Worm (Caenorhabditis elegans) whole organism, L4 larva: ENCODE data around the gene memi-2.

ENCODE experiments used
- F10B5.3 ChIP-seq: sonication (generic microtip); optimal IDR thresholded peaks from 2 replicates; lab custom pipeline; 2016; ENCODE audit warnings: mild to moderate bottlenecking, missing genetic modification characterization, missing compliant biosample characterization
- F26F4.8 ChIP-seq: fragments of 200-800 bp; sonication (Bioruptor generic); conservative IDR thresholded peaks from 2 replicates; pipeline ENCODE4 v1.3.6; 2022; ENCODE audit warnings: missing genetic modification characterization, missing compliant biosample characterization
- F44E2.7 ChIP-seq: fragments of 200-800 bp; sonication (Bioruptor generic); IDR thresholded peaks from 2 replicates; pipeline ENCODE4 v2.1.2; 2022; ENCODE audit warnings: missing genetic modification characterization, missing compliant biosample characterization
- F49E8.2 ChIP-seq: sonication (generic microtip); optimal IDR thresholded peaks from 2 replicates; lab custom pipeline; 2016; ENCODE audit warnings: missing compliant biosample characterization, mild to moderate bottlenecking, missing genetic modification characterization, borderline replicate concordance
- R02D3.7 ChIP-seq: fragments of 150-350 bp; sonication (generic microtip); optimal IDR thresholded peaks from 3 replicates; lab custom pipeline; 2014; ENCODE audit warnings: missing biosample characterization, missing genetic modification characterization
- T26A8.4 ChIP-seq: fragments of 200-800 bp; sonication (Bioruptor generic); IDR thresholded peaks from 2 replicates; pipeline ENCODE4 v1.3.6; 2022; ENCODE audit warnings: missing genetic modification characterization, missing compliant biosample characterization
- Y105C5A.15 ChIP-seq: fragments of 200-800 bp; sonication (Bioruptor generic); IDR thresholded peaks from 2 replicates; pipeline ENCODE4 v1.3.6; 2022; ENCODE audit warnings: missing genetic modification characterization, missing compliant biosample characterization
- Y48G9A.11 ChIP-seq: fragments of 200-800 bp; sonication (Bioruptor generic); IDR thresholded peaks from 2 replicates; pipeline ENCODE4 v1.3.6; 2022; ENCODE audit warnings: missing genetic modification reagents, missing genetic modification characterization, missing compliant biosample characterization
- Y5F2A.4 ChIP-seq: fragments of 200-800 bp; sonication (Bioruptor generic); optimal IDR thresholded peaks from 2 replicates; lab custom pipeline; 2018; ENCODE audit warnings: mild to moderate bottlenecking, missing genetic modification characterization, missing compliant biosample characterization
- ZK337.2 ChIP-seq: fragments of 200-800 bp; sonication (Bioruptor generic); IDR thresholded peaks from 2 replicates; pipeline ENCODE4 v1.3.6; 2022; ENCODE audit warnings: missing genetic modification reagents, missing genetic modification characterization, missing compliant biosample characterization
- ceh-20 ChIP-seq: fragments of 200-800 bp; sonication (Bioruptor generic); IDR thresholded peaks from 2 replicates; pipeline ENCODE4 v1.3.6; 2022; ENCODE audit warnings: missing genetic modification reagents, missing genetic modification characterization, missing compliant biosample characterization
- ceh-28 ChIP-seq: fragments of 150-350 bp; optimal IDR thresholded peaks from 2 replicates; lab custom pipeline; 2014; ENCODE audit warnings: missing biosample characterization, missing genetic modification reagents, missing genetic modification characterization
- ceh-82 ChIP-seq: sonication (generic microtip); optimal IDR thresholded peaks from 2 replicates; lab custom pipeline; 2017; ENCODE audit warnings: missing biosample characterization, missing genetic modification characterization
- cey-2 ChIP-seq: sonication (generic microtip); optimal IDR thresholded peaks from 3 replicates; lab custom pipeline; 2017; ENCODE audit warnings: missing genetic modification characterization, mild to moderate bottlenecking, missing compliant biosample characterization, antibody characterized with exemption, borderline replicate concordance; ENCODE audit not compliant: insufficient read depth
- daf-19 ChIP-seq: fragments of 200-800 bp; sonication (Bioruptor generic); conservative IDR thresholded peaks from 2 replicates; pipeline ENCODE4 v1.3.6; 2022; ENCODE audit warnings: missing genetic modification characterization, missing compliant biosample characterization
- dmd-6 ChIP-seq: fragments of 200-800 bp; sonication (Bioruptor generic); IDR thresholded peaks from 2 replicates; pipeline ENCODE4 v1.3.6; 2022; ENCODE audit warnings: missing genetic modification reagents, missing genetic modification characterization, missing compliant biosample characterization
- dmd-9 ChIP-seq: fragments of 200-800 bp; sonication (Bioruptor generic); IDR thresholded peaks from 2 replicates; pipeline ENCODE4 v1.3.6; 2022; ENCODE audit warnings: missing genetic modification reagents, missing genetic modification characterization, missing compliant biosample characterization
- dpl-1 ChIP-seq: fragments of 150-350 bp; optimal IDR thresholded peaks from 2 replicates; lab custom pipeline; 2014; ENCODE audit warnings: missing biosample characterization, missing genetic modification reagents, missing genetic modification characterization
- dve-1 ChIP-seq: sonication (generic microtip); optimal IDR thresholded peaks from 2 replicates; lab custom pipeline; 2017; ENCODE audit warnings: antibody characterized with exemption, mild to moderate bottlenecking, missing genetic modification characterization, missing compliant biosample characterization; ENCODE audit not compliant: insufficient read depth
- egl-43 ChIP-seq: fragments of 200-800 bp; sonication (Bioruptor generic); IDR thresholded peaks from 2 replicates; pipeline ENCODE4 v1.3.6; 2022; ENCODE audit warnings: missing genetic modification reagents, missing genetic modification characterization, missing compliant biosample characterization
- gei-8 ChIP-seq: fragments of 200-800 bp; sonication (Bioruptor generic); optimal IDR thresholded peaks from 2 replicates; lab custom pipeline; 2018; ENCODE audit warnings: mild to moderate bottlenecking, missing genetic modification characterization, missing compliant biosample characterization
- hif-1 ChIP-seq, 2 experiments: sonication (generic microtip); optimal IDR thresholded peaks; 2 replicates each; lab custom pipeline; 2016 to 2017; ENCODE audit warnings: missing compliant biosample characterization in 2 of 2, missing genetic modification characterization in 2 of 2, missing genetic modification reagents in 2 of 2, missing genotype in 2 of 2, mild to moderate bottlenecking in 1 of 2
- hmg-1.1 ChIP-seq: fragments of 200-800 bp; sonication (Bioruptor generic); IDR thresholded peaks from 2 replicates; pipeline ENCODE4 v1.3.6; 2022; ENCODE audit warnings: missing genetic modification reagents, missing genetic modification characterization, missing compliant biosample characterization
- lim-7 ChIP-seq: fragments of 200-800 bp; sonication (Bioruptor generic); IDR thresholded peaks from 2 replicates; pipeline ENCODE4 v1.3.6; 2022; ENCODE audit warnings: missing genetic modification characterization, missing compliant biosample characterization
- lin-1 ChIP-seq: fragments of 200-800 bp; sonication (Bioruptor generic); IDR thresholded peaks from 2 replicates; pipeline ENCODE4 v1.3.6; 2022; ENCODE audit warnings: missing genetic modification reagents, missing genetic modification characterization, missing compliant biosample characterization
- lin-13 ChIP-seq: fragments of 150-350 bp; optimal IDR thresholded peaks from 2 replicates; lab custom pipeline; 2014; ENCODE audit warnings: missing biosample characterization, missing genetic modification reagents, missing genetic modification characterization
- lin-29 ChIP-seq: fragments of 200-800 bp; sonication (Bioruptor generic); IDR thresholded peaks from 2 replicates; pipeline ENCODE4 v1.3.6; 2022; ENCODE audit warnings: missing genetic modification reagents, missing genetic modification characterization, missing compliant biosample characterization
- lin-38 ChIP-seq: fragments of 200-800 bp; sonication (Bioruptor generic); IDR thresholded peaks from 2 replicates; pipeline ENCODE4 v1.3.6; 2022; ENCODE audit warnings: missing genetic modification reagents, missing genetic modification characterization, missing compliant biosample characterization
- madf-5 ChIP-seq, 2 experiments: fragments of 200-800 bp; sonication (Bioruptor generic); IDR thresholded peaks; 2 replicates each; pipeline ENCODE4 v1.3.6; 2022; ENCODE audit warnings: missing compliant biosample characterization in 2 of 2, missing genetic modification characterization in 2 of 2
- madf-9 ChIP-seq: fragments of 200-800 bp; sonication (Bioruptor generic); conservative IDR thresholded peaks from 2 replicates; pipeline ENCODE4 v1.3.6; 2022; ENCODE audit warnings: missing genetic modification reagents, missing genetic modification characterization, missing compliant biosample characterization
- mdt-29 ChIP-seq: fragments of 200-800 bp; sonication (Bioruptor generic); IDR thresholded peaks from 2 replicates; pipeline ENCODE4 v1.3.6; 2022; ENCODE audit warnings: missing genetic modification reagents, missing genetic modification characterization, missing compliant biosample characterization
- mes-2 ChIP-seq: sonication (generic microtip); optimal IDR thresholded peaks from 2 replicates; lab custom pipeline; 2016; ENCODE audit warnings: missing genotype, mild to moderate bottlenecking, missing genetic modification characterization, missing compliant biosample characterization; ENCODE audit not compliant: poor library complexity, severe bottlenecking
- mxl-2 ChIP-seq: fragments of 200-800 bp; sonication (Bioruptor generic); conservative IDR thresholded peaks from 2 replicates; pipeline ENCODE4 v1.3.6; 2022; ENCODE audit warnings: missing genetic modification reagents, missing genetic modification characterization, missing compliant biosample characterization
- mxl-3 ChIP-seq: fragments of 200-800 bp; sonication (Bioruptor generic); optimal IDR thresholded peaks from 2 replicates; lab custom pipeline; 2018; ENCODE audit warnings: mild to moderate bottlenecking, missing genetic modification characterization, missing compliant biosample characterization
- nhr-11 ChIP-seq: fragments of 150-350 bp; optimal IDR thresholded peaks from 2 replicates; lab custom pipeline; 2014; ENCODE audit warnings: missing biosample characterization, missing genetic modification characterization
- nhr-237 ChIP-seq: sonication (generic microtip); optimal IDR thresholded peaks from 2 replicates; lab custom pipeline; 2017; ENCODE audit warnings: missing biosample characterization, missing genetic modification characterization
- nhr-41 ChIP-seq: fragments of 200-800 bp; sonication (Bioruptor generic); IDR thresholded peaks from 2 replicates; pipeline ENCODE4 v1.3.6; 2022; ENCODE audit warnings: missing genetic modification reagents, missing genetic modification characterization, missing compliant biosample characterization
- nhr-48 ChIP-seq: sonication (generic microtip); optimal IDR thresholded peaks from 2 replicates; lab custom pipeline; 2016; ENCODE audit warnings: mild to moderate bottlenecking, missing genetic modification characterization, missing compliant biosample characterization
- nhr-6 ChIP-seq: fragments of 150-350 bp; optimal IDR thresholded peaks from 2 replicates; lab custom pipeline; 2014; ENCODE audit warnings: missing biosample characterization, missing genetic modification characterization
- pqm-1 ChIP-seq: sonication (generic microtip); optimal IDR thresholded peaks from 2 replicates; lab custom pipeline; 2017; ENCODE audit warnings: missing biosample characterization, missing genetic modification characterization
- rbr-2 ChIP-seq: sonication (generic microtip); optimal IDR thresholded peaks from 2 replicates; lab custom pipeline; 2016; ENCODE audit warnings: missing genotype, missing genetic modification characterization, missing compliant biosample characterization
- saeg-2 ChIP-seq: fragments of 200-800 bp; sonication (Bioruptor generic); IDR thresholded peaks from 2 replicates; pipeline ENCODE4 v1.3.6; 2022; ENCODE audit warnings: missing genetic modification reagents, missing genetic modification characterization, missing compliant biosample characterization
- set-16 ChIP-seq: fragments of 200-800 bp; sonication (Bioruptor generic); IDR thresholded peaks from 2 replicates; pipeline ENCODE4 v1.3.6; 2022; ENCODE audit warnings: missing genetic modification reagents, missing genetic modification characterization, missing compliant biosample characterization
- skn-1 ChIP-seq: fragments of 150-350 bp; optimal IDR thresholded peaks from 2 replicates; lab custom pipeline; 2014; ENCODE audit warnings: missing biosample characterization, missing genetic modification characterization
- tra-1 ChIP-seq: fragments of 200-800 bp; sonication (Bioruptor generic); IDR thresholded peaks from 2 replicates; pipeline ENCODE4 v1.3.6; 2022; ENCODE audit warnings: missing genetic modification reagents, missing genetic modification characterization, missing compliant biosample characterization
- unc-39 ChIP-seq: sonication (generic microtip); optimal IDR thresholded peaks from 2 replicates; lab custom pipeline; 2017; ENCODE audit warnings: missing biosample characterization, missing genetic modification characterization
- unc-62 ChIP-seq, 3 experiments: fragments of 150-350 bp in 1 of 3; sonication (generic microtip); optimal IDR thresholded peaks in 2 of 3; peaks in 1 of 3; 1 replicate in 1 of 3; 2 replicates in 2 of 3; lab custom pipeline; 2014 to 2017; ENCODE audit warnings: missing biosample characterization in 3 of 3, missing genetic modification characterization in 3 of 3, missing genetic modification reagents in 3 of 3, missing genotype in 1 of 3
- zfp-2 ChIP-seq: sonication (generic microtip); optimal IDR thresholded peaks from 2 replicates; lab custom pipeline; 2016; ENCODE audit warnings: mild to moderate bottlenecking, missing genetic modification characterization, missing compliant biosample characterization
- zfp-3 ChIP-seq: fragments of 200-800 bp; sonication (Bioruptor generic); conservative IDR thresholded peaks from 2 replicates; pipeline ENCODE4 v1.3.6; 2022; ENCODE audit warnings: missing genetic modification reagents, missing genetic modification characterization, missing compliant biosample characterization
- zip-11 ChIP-seq: fragments of 200-800 bp; sonication (Bioruptor generic); IDR thresholded peaks from 2 replicates; pipeline ENCODE4 v1.3.6; 2022; ENCODE audit warnings: missing genetic modification characterization, missing compliant biosample characterization
- ztf-11 ChIP-seq: fragments of 150-350 bp; optimal IDR thresholded peaks from 2 replicates; lab custom pipeline; 2014; ENCODE audit warnings: missing biosample characterization, missing genetic modification characterization

memi-2 gene

DNA sequence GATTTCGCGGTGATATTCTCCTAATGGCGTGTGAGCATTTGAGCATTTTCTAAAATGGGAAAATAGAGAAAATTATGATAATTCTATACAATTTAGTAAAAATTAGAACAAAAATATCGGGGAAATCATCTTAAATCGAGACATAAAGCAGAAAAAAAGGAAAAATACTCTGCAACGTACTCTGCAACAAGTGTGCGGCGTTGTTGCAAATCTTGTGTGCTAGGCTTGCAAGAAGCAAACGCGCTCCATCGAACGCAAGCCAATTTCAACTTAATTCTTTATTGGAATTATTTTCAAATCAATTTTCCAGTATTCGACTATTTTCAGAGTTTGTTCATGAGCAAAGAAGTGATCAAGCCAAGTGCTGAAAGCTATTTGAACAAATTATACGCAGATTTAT, 14.3 kb downstream of the memi-2 start, which contains the start of the genes Y62E10A.20, Y62E10A.23 and mdt-9 (continued):
- TF ChIP-seq madf-9 (GFP tag; lab: Robert Waterston, UW), result no peak
- TF ChIP-seq ZK337.2 (GFP tag; lab: Robert Waterston, UW), result no peak
- peak; percentile 70 for TF ChIP-seq dve-1
- no peak for TF ChIP-seq F26F4.8
- no peak for TF ChIP-seq F10B5.3 (tag; lab: Kevin White, UChicago)
- TF ChIP-seq skn-1 (tag; lab: Kevin White, UChicago), result no peak
- no peak for TF ChIP-seq tra-1 (GFP tag; lab: Robert Waterston, UW)
- TF ChIP-seq zip-11 (GFP tag; lab: Robert Waterston, UW), result no peak
- TF ChIP-seq egl-43 (GFP tag; lab: Robert Waterston, UW), result no peak
- TF ChIP-seq mxl-3 (GFP tag; lab: Kevin White, UChicago), result no peak
- no peak for TF ChIP-seq zfp-3 (GFP tag; lab: Robert Waterston, UW)
- no peak for TF ChIP-seq zfp-2 (tag; lab: Kevin White, UChicago)
- TF ChIP-seq lin-38 (GFP tag; lab: Robert Waterston, UW), result peak; percentile 96
- TF ChIP-seq dpl-1, result peak; percentile 74
- TF ChIP-seq unc-39 (tag; lab: Kevin White, UChicago), result no peak
- peak; percentile 61 for TF ChIP-seq rbr-2 (tag; lab: Kevin White, UChicago)
- no peak for TF ChIP-seq Y105C5A.15 (GFP tag; lab: Robert Waterston, UW)
- no peak for TF ChIP-seq nhr-237 (tag; lab: Kevin White, UChicago)
- TF ChIP-seq pqm-1 (tag; lab: Kevin White, UChicago), result no peak
- TF ChIP-seq hmg-1.1 (GFP tag; lab: Robert Waterston, UW), result peak; percentile 59
- TF ChIP-seq unc-62 (GFP tag; optimal IDR thresholded peaks at IDR 0.05 in 1 of 2; lab: Kevin White, UChicago), result no peak
- no peak for TF ChIP-seq unc-62 (tag; optimal IDR thresholded peaks at IDR 0.05; lab: Kevin White, UChicago)
- TF ChIP-seq mxl-2 (GFP tag; lab: Robert Waterston, UW), result no peak
- no peak for TF ChIP-seq mdt-29 (GFP tag; lab: Robert Waterston, UW)
- TF ChIP-seq lin-29 (GFP tag; lab: Robert Waterston, UW), result no peak
- TF ChIP-seq nhr-11 (tag; lab: Kevin White, UChicago), result no peak
- TF ChIP-seq madf-5 (GFP tag; IDR thresholded peaks at IDR 0.05; lab: Robert Waterston, UW), result no peak
- TF ChIP-seq ceh-20 (GFP tag; lab: Robert Waterston, UW), result no peak
- TF ChIP-seq set-16 (GFP tag; lab: Robert Waterston, UW), result no peak
- no peak for TF ChIP-seq nhr-41 (GFP tag; lab: Robert Waterston, UW)
- TF ChIP-seq nhr-6, result peak; percentile 92
- no peak for TF ChIP-seq F49E8.2 (tag; lab: Kevin White, UChicago)
- TF ChIP-seq R02D3.7 (tag; lab: Kevin White, UChicago), result no peak
- TF ChIP-seq ceh-82, result no peak
- no peak for TF ChIP-seq lim-7
- TF ChIP-seq cey-2 (tag; lab: Kevin White, UChicago), result no peak
- TF ChIP-seq ceh-28, result no peak
- no peak for TF ChIP-seq ztf-11 (tag; lab: Kevin White, UChicago)
- no peak for TF ChIP-seq saeg-2
- no peak for TF ChIP-seq gei-8 (GFP tag; lab: Kevin White, UChicago)
- no peak for TF ChIP-seq dmd-9
- TF ChIP-seq lin-13 (GFP tag; lab: Kevin White, UChicago), result peak; percentile 88
- no peak for TF ChIP-seq nhr-48 (tag; lab: Kevin White, UChicago)
- TF ChIP-seq lin-1 (GFP tag; lab: Robert Waterston, UW), result no peak
- TF ChIP-seq hif-1 (tag; optimal IDR thresholded peaks at IDR 0.05; lab: Kevin White, UChicago), result peak in 1 of 2 experiments; percentile 76
- TF ChIP-seq T26A8.4 (GFP tag; lab: Robert Waterston, UW), result 0 out of 2 replicates have a peak, but pooled peaks have one; percentile 46
- TF ChIP-seq Y48G9A.11 (GFP tag; lab: Robert Waterston, UW), result no peak
- TF ChIP-seq F44E2.7 (GFP tag; lab: Robert Waterston, UW), result no peak
- no peak for TF ChIP-seq Y5F2A.4 (GFP tag; lab: Kevin White, UChicago)
- no peak for TF ChIP-seq daf-19 (GFP tag; lab: Robert Waterston, UW)
- TF ChIP-seq mes-2 (tag; lab: Kevin White, UChicago), result peak; percentile 94
- no peak for TF ChIP-seq dmd-6
